Fruit fly (Drosophila melanogaster): ENCODE measurements around the gene CG43218.

DNA sequence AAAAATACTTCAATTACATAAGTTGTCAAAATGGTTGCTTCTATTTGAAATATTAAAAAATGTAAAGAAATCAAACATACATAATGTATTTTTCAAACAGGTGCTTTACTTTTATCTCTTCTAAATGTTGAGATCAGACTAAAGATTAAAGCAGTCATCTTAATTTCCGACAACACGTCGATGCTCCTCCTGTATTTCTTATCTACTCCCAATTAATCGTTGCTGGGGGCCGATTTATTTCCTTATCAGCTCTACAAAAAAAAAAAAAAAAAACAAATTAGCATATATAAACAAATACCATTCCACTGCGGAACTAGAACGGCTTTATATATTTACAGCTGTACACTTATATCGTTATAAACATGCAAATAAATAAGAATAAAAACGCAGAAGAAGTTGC lies 23.9 kb downstream of the CG43218 start:
- no peak for TF ChIP-seq psq (optimal IDR thresholded peaks at IDR 0.05)
- TF ChIP-seq pan (optimal IDR thresholded peaks at IDR 0.05): no peak
- no peak for TF ChIP-seq usp (GFP tag; optimal IDR thresholded peaks at IDR 0.05)
- TF ChIP-seq CG8478 (optimal IDR thresholded peaks at IDR 0.05): no peak
